Worm (Caenorhabditis elegans): Measurements from ENCODE around the gene str-138.

DNA sequence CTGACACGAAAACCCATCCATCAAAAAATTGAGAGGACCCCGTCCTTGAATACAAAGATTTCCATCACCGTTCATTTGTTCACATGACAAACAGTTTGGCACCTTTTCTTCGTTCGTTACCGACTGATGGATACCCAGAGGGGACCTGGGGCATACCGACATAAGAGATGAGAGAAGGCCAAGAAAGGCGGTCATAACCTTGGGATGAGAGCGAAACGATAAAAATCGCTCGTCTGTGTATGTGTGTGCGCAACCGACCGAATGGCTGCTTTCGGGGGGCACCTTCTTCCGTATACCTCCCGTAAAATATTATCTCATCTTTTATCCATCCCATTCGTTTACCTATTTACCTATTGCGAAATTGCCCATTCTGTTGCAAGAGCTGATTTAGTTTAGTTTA lies 13.5 kb upstream of the str-138 start:
- TF ChIP-seq ztf-11 (tag; optimal IDR thresholded peaks at IDR 0.05) (no peak), tbx-2 (tag; optimal IDR thresholded peaks at IDR 0.05) (no peak), fkh-10 (GFP tag; optimal IDR thresholded peaks at IDR 0.05) (no peak), egl-27 (tag; optimal IDR thresholded peaks at IDR 0.05) (no peak), pha-4 (tag; optimal IDR thresholded peaks at IDR 0.05) (no peak), snpc-4 (tag; optimal IDR thresholded peaks at IDR 0.05) (no peak), nhr-11 (tag; optimal IDR thresholded peaks at IDR 0.05) (no peak), mdl-1 (tag; optimal IDR thresholded peaks at IDR 0.05) (no peak), ztf-4 (tag; optimal IDR thresholded peaks at IDR 0.05) (no peak), nhr-237 (tag; optimal IDR thresholded peaks at IDR 0.05) (no peak), fos-1 (tag; optimal IDR thresholded peaks at IDR 0.05) (no peak), unc-39 (tag; optimal IDR thresholded peaks at IDR 0.05) (no peak)

Data from whole organism, L3 larva.